Fruit fly (Drosophila melanogaster): Measurements from ENCODE around the gene RpS19b.

- TF ChIP-seq EcR (GFP tag; optimal IDR thresholded peaks at IDR 0.05): no peak
- no peak for TF ChIP-seq CG15710 (tag; optimal IDR thresholded peaks at IDR 0.05)
- TF ChIP-seq CG32121 (GFP tag; IDR thresholded peaks at IDR 0.05): peak; percentile 37; the same call in 1 of the 2 replicates
- TF ChIP-seq CG8301 (tag; optimal IDR thresholded peaks at IDR 0.05): no peak
- peak; percentile 22 for TF ChIP-seq CG14655 (GFP tag; optimal IDR thresholded peaks at IDR 0.05)
- TF ChIP-seq fd96Ca (GFP tag; IDR thresholded peaks at IDR 0.05): 0 out of 3 replicates have a peak, but pooled peaks have one; percentile 49
- TF ChIP-seq D1 (tag; optimal IDR thresholded peaks at IDR 0.05): no peak
- no peak for TF ChIP-seq Pif1B (GFP tag; optimal IDR thresholded peaks at IDR 0.05)
Measured at dm6 chr3R:23939921-23940839, 6.8 kb upstream of the RpS19b start.
